Fruit fly (Drosophila melanogaster): ENCODE data around the gene RhoGDI.

Gene RhoGDI

DNA sequence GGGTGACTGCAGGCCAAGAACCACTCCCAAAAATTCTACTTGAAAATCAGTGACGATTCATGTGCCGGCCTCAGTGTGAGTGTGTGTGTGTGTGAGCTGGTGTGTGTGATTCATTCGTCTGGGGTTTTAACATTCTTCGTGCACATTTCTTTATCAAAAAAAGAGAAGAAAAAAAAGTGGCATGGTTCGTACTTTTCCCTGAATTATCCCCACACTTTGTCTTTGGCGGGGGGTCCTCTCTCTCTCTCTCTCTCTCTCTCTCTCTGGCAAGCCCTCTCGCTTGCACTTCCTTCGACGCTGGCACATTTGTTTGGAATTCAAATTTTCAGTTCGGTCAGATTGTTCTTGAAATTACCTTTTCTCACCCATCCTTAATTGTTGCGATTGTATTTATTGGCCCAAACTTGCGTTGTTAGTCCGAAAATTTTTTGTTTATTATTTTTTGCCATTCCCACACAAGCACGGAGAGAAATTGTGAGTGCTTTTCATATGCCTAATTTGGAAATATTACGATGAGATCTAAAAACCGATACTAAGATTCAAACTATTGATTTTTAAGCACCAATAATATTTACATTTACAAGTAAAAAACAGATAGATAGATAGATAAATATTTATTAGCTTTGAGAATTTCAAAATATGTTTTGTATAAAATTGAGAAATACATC, 642 bp downstream of the RhoGDI start:
- no peak for TF ChIP-seq CG7045 (GFP tag; optimal IDR thresholded peaks at IDR 0.05)
- TF ChIP-seq CG11617 (GFP tag; optimal IDR thresholded peaks at IDR 0.05): peak; percentile 26
- no peak for TF ChIP-seq CG1620 (GFP tag; optimal IDR thresholded peaks at IDR 0.05)
- no peak for TF ChIP-seq kay (GFP tag; ENCODE audit: borderline replicate concordance)
- TF ChIP-seq tj (GFP tag; optimal IDR thresholded peaks at IDR 0.05): peak; percentile 19
- no peak for TF ChIP-seq pad (GFP tag; optimal IDR thresholded peaks at IDR 0.05)
- TF ChIP-seq cic (GFP tag; optimal IDR thresholded peaks at IDR 0.05): peak; percentile 19
- TF ChIP-seq cnc (optimal IDR thresholded peaks at IDR 0.05): no peak
- no peak for TF ChIP-seq CG12768 (GFP tag; optimal IDR thresholded peaks at IDR 0.05)
- TF ChIP-seq Clk (GFP tag; optimal IDR thresholded peaks at IDR 0.05): no peak
- TF ChIP-seq Crg-1 (GFP tag; optimal IDR thresholded peaks at IDR 0.05): no peak
- TF ChIP-seq ovo (GFP tag; optimal IDR thresholded peaks at IDR 0.05): no peak
- TF ChIP-seq Hr96 (GFP tag; optimal IDR thresholded peaks at IDR 0.05): no peak
- TF ChIP-seq Mnt (GFP tag; optimal IDR thresholded peaks at IDR 0.05): no peak
- TF ChIP-seq CG7101 (tag; optimal IDR thresholded peaks at IDR 0.05): peak; percentile 10
- TF ChIP-seq CG5204 (GFP tag; optimal IDR thresholded peaks at IDR 0.05): no peak
- no peak for TF ChIP-seq CG33017 (tag; optimal IDR thresholded peaks at IDR 0.05)
- TF ChIP-seq bab1 (GFP tag; optimal IDR thresholded peaks at IDR 0.05): no peak
- TF ChIP-seq CG14711 (tag; optimal IDR thresholded peaks at IDR 0.05): peak; percentile 23
- no peak for TF ChIP-seq toe (GFP tag; optimal IDR thresholded peaks at IDR 0.05)

DNA sequence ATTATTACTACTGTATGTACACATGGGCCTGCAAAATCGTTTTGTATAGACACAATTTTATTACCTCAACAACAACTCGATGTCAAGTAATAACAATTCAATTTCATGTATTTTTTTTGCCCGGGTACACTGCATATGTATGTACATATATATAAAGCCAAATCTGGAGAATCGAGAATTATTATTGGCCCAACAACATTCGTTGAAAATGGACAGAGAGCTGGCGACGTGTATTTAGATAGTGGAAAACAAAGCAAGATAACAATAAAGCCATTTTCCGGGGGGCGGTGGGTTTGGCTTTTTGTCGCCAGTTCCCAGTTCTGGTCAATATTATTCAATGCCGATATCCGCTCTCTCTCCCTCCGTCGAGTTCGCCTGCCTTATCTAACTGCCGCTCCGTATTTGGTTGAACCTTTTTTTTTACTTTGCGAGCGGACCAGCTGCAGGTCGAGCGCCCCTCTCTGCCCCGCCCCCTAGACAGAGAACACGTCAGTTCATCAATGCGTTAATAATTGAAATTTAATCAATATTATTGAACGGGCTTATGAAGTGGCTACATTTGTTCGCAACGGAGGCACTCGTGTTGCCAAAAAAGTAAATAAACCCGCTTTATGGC, 1.3 kb downstream of the RhoGDI start:
- TF ChIP-seq Mnt (GFP tag; optimal IDR thresholded peaks at IDR 0.05) (peak; percentile 56), ovo (GFP tag; optimal IDR thresholded peaks at IDR 0.05) (peak; percentile 17), cic (GFP tag; optimal IDR thresholded peaks at IDR 0.05) (peak; percentile 89), Hr96 (GFP tag; optimal IDR thresholded peaks at IDR 0.05) (no peak), CG14711 (tag; optimal IDR thresholded peaks at IDR 0.05) (no peak), CG1620 (GFP tag; optimal IDR thresholded peaks at IDR 0.05) (no peak), CG12768 (GFP tag; optimal IDR thresholded peaks at IDR 0.05) (peak; percentile 54), kay (GFP tag; ENCODE audit: borderline replicate concordance) (peak; percentile 97), bab1 (GFP tag; optimal IDR thresholded peaks at IDR 0.05) (no peak), CG7045 (GFP tag; optimal IDR thresholded peaks at IDR 0.05) (peak; percentile 30)

DNA sequence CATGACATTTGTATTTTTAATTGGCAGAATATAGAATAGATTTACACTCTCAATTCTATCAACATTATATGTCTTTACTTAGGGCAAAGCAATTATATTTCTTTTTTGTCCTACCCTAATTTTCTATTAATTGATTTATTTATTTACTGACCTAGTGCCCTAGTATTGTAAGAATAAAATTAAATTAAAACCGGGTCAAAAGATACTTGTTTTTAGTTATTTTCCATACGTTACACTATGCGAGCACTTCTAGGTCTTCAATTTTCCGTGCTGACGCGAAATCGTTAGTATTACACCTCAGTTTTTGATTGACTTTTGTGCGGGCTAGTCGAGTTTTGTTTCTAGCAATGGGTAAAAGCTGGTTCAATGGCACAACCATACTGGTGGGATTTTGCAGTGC, 2.8 kb downstream of the RhoGDI start, which contains the start of gene CG46462:
Gene CG46462, plus strand, starts transcription at position 301 of the 400 bp plus-strand sequence.
- no peak for TF ChIP-seq CG33017 (tag; optimal IDR thresholded peaks at IDR 0.05)
- TF ChIP-seq Clk (GFP tag; optimal IDR thresholded peaks at IDR 0.05): no peak
- TF ChIP-seq CG12768 (GFP tag; optimal IDR thresholded peaks at IDR 0.05): no peak

DNA sequence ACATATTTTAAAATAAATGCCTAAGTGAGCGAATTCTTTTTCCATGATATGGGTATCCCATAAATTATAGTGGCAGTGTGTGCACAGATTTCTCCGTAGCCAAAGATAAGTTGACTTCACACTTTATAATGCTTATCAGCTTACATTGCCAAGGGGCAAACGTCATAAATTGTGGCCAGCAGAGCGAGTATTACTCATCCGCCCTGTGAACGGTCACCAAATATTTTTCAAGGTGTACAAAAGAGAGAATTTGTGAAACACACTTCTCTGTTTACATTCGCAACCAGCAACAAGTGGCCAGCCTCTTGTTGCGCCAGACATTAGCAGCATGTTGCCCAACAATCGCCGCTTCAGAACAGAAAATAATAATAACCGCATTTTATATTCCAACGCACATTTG, 4.4 kb downstream of the RhoGDI start:
- TF ChIP-seq CG7101 (tag; optimal IDR thresholded peaks at IDR 0.05): peak; percentile 39
- peak; percentile 4 for TF ChIP-seq Clk (GFP tag; optimal IDR thresholded peaks at IDR 0.05)
- TF ChIP-seq CG5204 (GFP tag; optimal IDR thresholded peaks at IDR 0.05): no peak
- peak; percentile 72 for TF ChIP-seq cic (GFP tag; optimal IDR thresholded peaks at IDR 0.05)
- no peak for TF ChIP-seq Hr96 (GFP tag; optimal IDR thresholded peaks at IDR 0.05)
- peak; percentile 25 for TF ChIP-seq ovo (GFP tag; optimal IDR thresholded peaks at IDR 0.05)
- peak; percentile 19 for TF ChIP-seq CG1620 (GFP tag; optimal IDR thresholded peaks at IDR 0.05)
- TF ChIP-seq CG11617 (GFP tag; optimal IDR thresholded peaks at IDR 0.05): peak; percentile 54
- TF ChIP-seq CG7045 (GFP tag; optimal IDR thresholded peaks at IDR 0.05): peak; percentile 66
- TF ChIP-seq cnc (optimal IDR thresholded peaks at IDR 0.05): no peak
- peak; percentile 15 for TF ChIP-seq tj (GFP tag; optimal IDR thresholded peaks at IDR 0.05)
- no peak for TF ChIP-seq bab1 (GFP tag; optimal IDR thresholded peaks at IDR 0.05)
- peak; percentile 78 for TF ChIP-seq kay (GFP tag; ENCODE audit: borderline replicate concordance)
- peak; percentile 36 for TF ChIP-seq CG33017 (tag; optimal IDR thresholded peaks at IDR 0.05)
- TF ChIP-seq Crg-1 (GFP tag; optimal IDR thresholded peaks at IDR 0.05): peak; percentile 71
- TF ChIP-seq pad (GFP tag; optimal IDR thresholded peaks at IDR 0.05): peak; percentile 21
- no peak for TF ChIP-seq toe (GFP tag; optimal IDR thresholded peaks at IDR 0.05)
- TF ChIP-seq CG14711 (tag; optimal IDR thresholded peaks at IDR 0.05): peak; percentile 19
- peak; percentile 39 for TF ChIP-seq Mnt (GFP tag; optimal IDR thresholded peaks at IDR 0.05)
- TF ChIP-seq CG12768 (GFP tag; optimal IDR thresholded peaks at IDR 0.05): peak; percentile 74

DNA sequence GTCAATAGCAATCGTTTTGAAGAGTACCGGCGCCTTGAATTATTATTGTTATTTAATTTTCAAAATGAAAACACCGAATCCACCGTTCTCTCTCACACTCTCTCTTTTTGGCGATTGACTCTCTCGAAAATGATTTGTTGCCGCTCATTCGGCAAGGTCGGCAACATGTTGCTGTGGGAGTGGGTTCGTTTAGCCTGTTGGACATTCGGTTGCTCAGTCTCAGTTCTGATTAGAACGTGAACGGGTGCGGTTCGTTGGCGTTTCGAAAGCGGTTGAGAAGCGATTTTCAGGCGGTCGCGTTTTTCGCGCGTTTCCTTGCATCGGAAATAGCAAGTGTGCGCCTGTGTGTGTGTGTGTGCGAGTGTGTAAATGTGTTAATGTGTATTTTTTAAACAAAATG, 10.5 kb downstream of the RhoGDI start, which contains the start of gene Ac76E:
Gene Ac76E, plus strand, starts transcription at position 264 of the 400 bp plus-strand sequence.
- TF ChIP-seq CG7101 (tag; optimal IDR thresholded peaks at IDR 0.05): no peak
- TF ChIP-seq cic (GFP tag; optimal IDR thresholded peaks at IDR 0.05): peak; percentile 64
- TF ChIP-seq bab1 (GFP tag; optimal IDR thresholded peaks at IDR 0.05): peak; percentile 24
- TF ChIP-seq Clk (GFP tag; optimal IDR thresholded peaks at IDR 0.05): no peak
- TF ChIP-seq Hr96 (GFP tag; optimal IDR thresholded peaks at IDR 0.05): peak; percentile 18
- TF ChIP-seq CG1620 (GFP tag; optimal IDR thresholded peaks at IDR 0.05): no peak
- TF ChIP-seq toe (GFP tag; optimal IDR thresholded peaks at IDR 0.05): peak; percentile 19
- peak; percentile 40 for TF ChIP-seq CG11617 (GFP tag; optimal IDR thresholded peaks at IDR 0.05)
- TF ChIP-seq kay (GFP tag; ENCODE audit: borderline replicate concordance): peak; percentile 29
- no peak for TF ChIP-seq ovo (GFP tag; optimal IDR thresholded peaks at IDR 0.05)
- TF ChIP-seq Crg-1 (GFP tag; optimal IDR thresholded peaks at IDR 0.05): no peak
- peak; percentile 36 for TF ChIP-seq CG33017 (tag; optimal IDR thresholded peaks at IDR 0.05)
- TF ChIP-seq cnc (optimal IDR thresholded peaks at IDR 0.05): no peak
- TF ChIP-seq tj (GFP tag; optimal IDR thresholded peaks at IDR 0.05): peak; percentile 34
- no peak for TF ChIP-seq CG5204 (GFP tag; optimal IDR thresholded peaks at IDR 0.05)
- no peak for TF ChIP-seq pad (GFP tag; optimal IDR thresholded peaks at IDR 0.05)
- TF ChIP-seq CG7045 (GFP tag; optimal IDR thresholded peaks at IDR 0.05): peak; percentile 52
- peak; percentile 56 for TF ChIP-seq CG12768 (GFP tag; optimal IDR thresholded peaks at IDR 0.05)
- peak; percentile 14 for TF ChIP-seq CG14711 (tag; optimal IDR thresholded peaks at IDR 0.05)
- TF ChIP-seq Mnt (GFP tag; optimal IDR thresholded peaks at IDR 0.05): peak; percentile 68

All from whole organism, adult.